Worm (Caenorhabditis elegans): ENCODE results near the gene plst-1.
A peak's percentile ranks its signal among the peaks of the same experiment; 100 is the strongest.

The plst-1 gene

ce11 chrIV:1309600-1310207, 20.3 kb downstream of the plst-1 start, which contains the start of the genes ddx-46 and F53H1.4 (continued):
- TF ChIP-seq ZK546.5 (tag; optimal IDR thresholded peaks at IDR 0.05) (no peak), alr-1 (tag; optimal IDR thresholded peaks at IDR 0.05) (no peak), nhr-6 (tag; optimal IDR thresholded peaks at IDR 0.05) (no peak), mab-5 (tag; optimal IDR thresholded peaks at IDR 0.05) (no peak), skn-1 (tag; optimal IDR thresholded peaks at IDR 0.05) (no peak), F13H6.1 (tag; optimal IDR thresholded peaks at IDR 0.05) (no peak), lin-11 (tag; optimal IDR thresholded peaks at IDR 0.05) (no peak), ceh-82 (tag; optimal IDR thresholded peaks at IDR 0.05) (no peak), nhr-10 (tag; optimal IDR thresholded peaks at IDR 0.05) (no peak), fos-1 (tag; optimal IDR thresholded peaks at IDR 0.05) (no peak), nhr-237 (tag; optimal IDR thresholded peaks at IDR 0.05) (no peak), unc-55 (GFP tag; optimal IDR thresholded peaks at IDR 0.05) (peak; percentile 71), unc-62 (GFP tag; optimal IDR thresholded peaks at IDR 0.05) (no peak), elt-1 (tag; optimal IDR thresholded peaks at IDR 0.05) (no peak), zag-1 (tag; optimal IDR thresholded peaks at IDR 0.05) (no peak), lin-39 (tag; optimal IDR thresholded peaks at IDR 0.05) (no peak), ztf-1 (GFP tag; conservative IDR thresholded peaks at IDR 0.05) (no peak), dmd-4 (tag; optimal IDR thresholded peaks at IDR 0.05) (no peak), nhr-12 (tag; optimal IDR thresholded peaks at IDR 0.05) (no peak), unc-39 (tag; optimal IDR thresholded peaks at IDR 0.05) (no peak), R02D3.7 (tag; optimal IDR thresholded peaks at IDR 0.05) (no peak)

DNA sequence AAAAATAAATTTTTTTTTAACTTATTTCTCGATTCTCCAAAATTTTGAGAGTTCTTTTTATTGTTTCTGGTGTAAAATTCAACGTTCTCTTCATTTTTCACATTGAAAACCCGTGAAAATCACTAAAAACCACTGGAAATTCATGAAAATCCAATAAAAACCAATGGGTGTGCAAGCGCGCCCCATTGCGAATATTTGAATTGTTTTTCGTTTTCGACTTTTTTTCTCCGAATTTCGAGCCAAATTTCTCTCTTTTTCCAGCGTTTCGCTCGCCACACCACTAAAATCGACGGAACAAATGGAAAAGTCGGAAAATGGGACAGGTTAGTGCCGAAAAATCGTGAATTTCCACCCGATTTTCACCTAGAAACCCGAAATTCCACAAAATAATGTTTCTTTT, 20.9 kb downstream of the plst-1 start:
- TF ChIP-seq nhr-12 (tag; optimal IDR thresholded peaks at IDR 0.05) (no peak), lsy-2 (tag; optimal IDR thresholded peaks at IDR 0.05) (peak in 1 of 2 experiments; percentile 14), unc-55 (GFP tag; optimal IDR thresholded peaks at IDR 0.05) (peak; percentile 32), nhr-23 (tag; optimal IDR thresholded peaks at IDR 0.05) (no peak)

DNA sequence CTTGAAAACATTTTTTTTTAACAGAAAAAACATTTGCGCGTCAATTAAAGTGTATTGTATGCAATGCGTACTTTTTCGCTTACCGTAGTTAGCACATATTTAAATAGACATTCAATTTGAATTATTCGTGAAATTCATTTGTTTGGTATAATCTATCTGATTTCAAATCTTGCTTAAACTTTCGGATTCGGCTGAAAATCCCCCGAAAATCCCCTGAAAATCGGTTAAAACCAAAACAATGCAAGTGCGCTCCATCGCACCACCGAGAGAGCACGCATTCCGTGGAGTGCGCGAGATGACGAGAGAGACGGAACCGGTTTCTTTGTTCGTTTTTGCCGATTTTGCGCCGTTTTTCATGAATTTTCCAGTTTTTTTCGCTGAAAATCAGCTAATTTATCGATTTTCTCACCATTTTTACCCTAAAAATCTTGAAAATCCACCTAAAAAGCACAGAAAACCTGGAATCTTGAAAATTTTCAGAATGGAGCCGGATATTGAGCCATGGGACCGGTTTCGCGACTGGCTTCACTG, 39.3 kb downstream of the plst-1 start, which contains the start of gene F53H1.3:
F53H1.3 (plus strand) TSS at position 481 of the 531 bp plus-strand sequence.
- TF ChIP-seq elt-3 (tag; optimal IDR thresholded peaks at IDR 0.05) (no peak), nhr-10 (tag; optimal IDR thresholded peaks at IDR 0.05) (no peak), fos-1 (tag; optimal IDR thresholded peaks at IDR 0.05) (no peak), aly-2 (tag; optimal IDR thresholded peaks at IDR 0.05) (no peak), R02D3.7 (tag; optimal IDR thresholded peaks at IDR 0.05) (no peak), Y55F3AM.14 (GFP tag; optimal IDR thresholded peaks at IDR 0.05) (no peak), nhr-23 (tag; optimal IDR thresholded peaks at IDR 0.05) (no peak), ztf-1 (GFP tag; conservative IDR thresholded peaks at IDR 0.05) (no peak), sma-9 (GFP tag; optimal IDR thresholded peaks at IDR 0.05) (no peak), sma-9 (tag; optimal IDR thresholded peaks at IDR 0.05) (no peak), skn-1 (tag; optimal IDR thresholded peaks at IDR 0.05) (no peak), gmeb-1 (tag; optimal IDR thresholded peaks at IDR 0.05) (peak; percentile 63), mab-5 (tag; optimal IDR thresholded peaks at IDR 0.05) (no peak), F13H6.1 (tag; optimal IDR thresholded peaks at IDR 0.05) (peak; percentile 40), nhr-21 (tag; optimal IDR thresholded peaks at IDR 0.05) (no peak), ceh-16 (tag; optimal IDR thresholded peaks at IDR 0.05) (no peak), ztf-11 (tag; optimal IDR thresholded peaks at IDR 0.05) (no peak), lin-13 (GFP tag; optimal IDR thresholded peaks at IDR 0.05) (peak; percentile 53), unc-55 (GFP tag; optimal IDR thresholded peaks at IDR 0.05) (peak; percentile 49), sem-4 (tag; optimal IDR thresholded peaks at IDR 0.05) (no peak), nhr-12 (tag; optimal IDR thresholded peaks at IDR 0.05) (no peak), nhr-6 (tag; optimal IDR thresholded peaks at IDR 0.05) (no peak), crh-2 (tag; optimal IDR thresholded peaks at IDR 0.05) (no peak), elt-1 (tag; optimal IDR thresholded peaks at IDR 0.05) (no peak), C34F6.9 (tag; optimal IDR thresholded peaks at IDR 0.05) (no peak), ama-1 (optimal IDR thresholded peaks at IDR 0.05) (no peak), nhr-25 (tag; optimal IDR thresholded peaks at IDR 0.05) (peak; percentile 31), mdl-1 (tag; optimal IDR thresholded peaks at IDR 0.05) (no peak), lsy-2 (tag; optimal IDR thresholded peaks at IDR 0.05) (peak in 1 of 2 experiments; percentile 84), unc-39 (tag; optimal IDR thresholded peaks at IDR 0.05) (no peak), egl-27 (tag; optimal IDR thresholded peaks at IDR 0.05) (no peak), lin-39 (tag; optimal IDR thresholded peaks at IDR 0.05) (no peak), nhr-129 (tag; optimal IDR thresholded peaks at IDR 0.05) (peak; percentile 10), unc-62 (GFP tag; optimal IDR thresholded peaks at IDR 0.05) (no peak), ztf-4 (tag; optimal IDR thresholded peaks at IDR 0.05) (no peak), nhr-77 (tag; optimal IDR thresholded peaks at IDR 0.05) (no peak), lin-11 (tag; optimal IDR thresholded peaks at IDR 0.05) (no peak), dmd-4 (tag; optimal IDR thresholded peaks at IDR 0.05) (no peak), blmp-1 (tag; optimal IDR thresholded peaks at IDR 0.05; ENCODE audit: insufficient read depth) (no peak), ZK546.5 (tag; optimal IDR thresholded peaks at IDR 0.05) (no peak), nhr-237 (tag; optimal IDR thresholded peaks at IDR 0.05) (no peak), ceh-82 (tag; optimal IDR thresholded peaks at IDR 0.05) (no peak), alr-1 (tag; optimal IDR thresholded peaks at IDR 0.05) (no peak)
